Worm (Caenorhabditis elegans) whole organism, midembryonic: ENCODE results near the gene map-1.

Experiments
- T22C8.4 ChIP-seq: fragments of 200-800 bp; sonication (Bioruptor generic); IDR thresholded peaks from 2 replicates; pipeline ENCODE4 v1.3.6; 2022; ENCODE audit warnings: missing genetic modification characterization, missing compliant biosample characterization
- cog-1 ChIP-seq: sonication (generic microtip); optimal IDR thresholded peaks from 2 replicates; lab custom pipeline; 2016; ENCODE audit warnings: missing genetic modification characterization, missing compliant biosample characterization
- flt-1 ChIP-seq: fragments of 200-800 bp; sonication (Bioruptor generic); IDR thresholded peaks from 2 replicates; pipeline ENCODE4 v1.3.6; 2022; ENCODE audit warnings: missing genetic modification characterization, missing compliant biosample characterization
- klf-2 ChIP-seq: fragments of 200-800 bp; sonication (Bioruptor generic); conservative IDR thresholded peaks from 2 replicates; pipeline ENCODE4 v1.3.6; 2022; ENCODE audit warnings: missing genetic modification reagents, missing genetic modification characterization, missing compliant biosample characterization
- med-1 ChIP-seq: sonication (generic microtip); optimal IDR thresholded peaks from 2 replicates; lab custom pipeline; 2017; ENCODE audit warnings: missing genetic modification characterization, mild to moderate bottlenecking, missing compliant biosample characterization, antibody characterized with exemption, missing genetic modification reagents; ENCODE audit not compliant: insufficient read depth
- ref-1 ChIP-seq: fragments of 200-800 bp; sonication (Bioruptor generic); conservative IDR thresholded peaks from 2 replicates; pipeline ENCODE4 v1.3.6; 2022; ENCODE audit warnings: missing genetic modification reagents, missing genetic modification characterization, missing compliant biosample characterization
- tab-1 ChIP-seq: fragments of 200-800 bp; sonication (Bioruptor generic); IDR thresholded peaks from 2 replicates; pipeline ENCODE4 v1.3.6; 2022; ENCODE audit warnings: missing genetic modification characterization, missing compliant biosample characterization
- ztf-23 ChIP-seq: fragments of 200-800 bp; sonication (Bioruptor generic); IDR thresholded peaks from 2 replicates; pipeline ENCODE4 v1.3.6; 2022; ENCODE audit warnings: missing genetic modification reagents, missing genetic modification characterization, missing compliant biosample characterization
- ztf-29 ChIP-seq: fragments of 200-800 bp; sonication (Bioruptor generic); IDR thresholded peaks from 2 replicates; pipeline ENCODE4 v1.3.6; 2022; ENCODE audit warnings: missing genetic modification reagents, missing genetic modification characterization, missing compliant biosample characterization

map-1 gene

DNA sequence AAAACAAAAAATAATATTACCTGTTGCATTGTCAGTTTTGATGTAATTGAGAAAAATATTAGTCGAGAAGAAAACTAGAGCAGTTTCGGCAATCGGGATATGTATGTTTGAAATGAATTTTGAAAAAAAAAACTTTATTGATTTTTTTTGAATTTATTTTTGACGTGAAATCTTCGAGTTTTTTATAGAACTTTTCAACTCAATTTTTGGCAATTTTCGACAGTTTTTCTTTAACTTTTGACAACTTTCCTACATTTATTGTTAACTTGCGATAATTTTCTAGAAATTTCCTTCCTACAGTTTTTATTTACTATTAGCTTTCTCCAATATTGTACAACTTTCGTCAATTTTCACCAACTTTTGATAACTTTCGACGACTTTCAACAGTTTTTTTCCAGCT lies 15.2 kb upstream of the map-1 start, which contains the start of gene Y37E11AL.12:
Y37E11AL.12 (minus strand) TSS at position 101 of the 400 bp plus-strand sequence.
- TF ChIP-seq T22C8.4 (GFP tag; lab: Robert Waterston, UW) (no peak), ztf-23 (no peak), flt-1 (GFP tag; lab: Robert Waterston, UW) (no peak), ref-1 (GFP tag; lab: Robert Waterston, UW) (no peak), cog-1 (no peak), med-1 (GFP tag; lab: Kevin White, UChicago) (no peak), ztf-29 (GFP tag; lab: Robert Waterston, UW) (no peak), tab-1 (no peak), klf-2 (no peak)

DNA sequence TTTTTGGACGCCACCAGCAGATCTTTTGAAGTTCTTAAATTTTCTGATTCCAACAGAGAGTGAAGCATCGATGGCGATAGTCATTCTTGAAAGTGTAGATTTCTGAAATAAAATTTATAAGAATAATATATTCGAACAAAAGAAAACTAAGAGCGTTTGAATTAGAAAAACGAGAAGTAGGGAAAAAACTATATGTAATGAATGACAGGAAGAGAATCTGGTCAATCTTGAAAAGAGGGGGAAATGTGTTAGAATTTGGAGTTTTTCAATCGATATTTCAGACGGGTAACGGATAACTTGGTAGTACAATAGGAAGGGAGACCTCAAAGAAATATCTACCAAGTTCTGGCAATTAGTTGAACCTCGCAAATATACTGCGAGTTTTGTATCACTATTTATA lies 13.9 kb upstream of the map-1 start, which contains the start of gene Y37E11AL.9:
Y37E11AL.9 (minus strand) TSS at position 101 of the 400 bp plus-strand sequence.
- TF ChIP-seq flt-1 (GFP tag; lab: Robert Waterston, UW) (no peak), ztf-29 (GFP tag; lab: Robert Waterston, UW) (no peak), T22C8.4 (GFP tag; lab: Robert Waterston, UW) (no peak), cog-1 (no peak)

DNA sequence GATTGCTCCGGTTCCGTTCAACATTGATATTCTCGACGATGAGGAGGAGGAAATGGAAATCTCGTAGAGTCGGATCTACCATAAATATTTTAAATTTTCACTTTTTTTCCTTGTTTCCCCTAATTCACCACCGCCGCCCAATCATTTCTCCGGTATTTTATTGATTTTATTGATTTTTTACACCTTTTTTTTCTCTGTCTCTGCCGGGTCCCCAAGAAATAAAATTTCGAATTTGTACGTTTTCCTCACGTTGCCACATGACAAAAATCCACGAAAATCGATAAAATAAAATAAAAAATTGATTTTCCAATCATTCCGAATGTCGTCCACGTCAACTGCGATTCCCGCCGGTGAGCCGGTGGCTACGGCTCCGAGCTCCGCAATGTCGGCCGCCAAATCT lies 11.5 kb upstream of the map-1 start, which contains the start of gene Y37E11AL.2:
Y37E11AL.2 (plus strand) TSS at position 301 of the 400 bp plus-strand sequence.
- TF ChIP-seq ref-1 (GFP tag; lab: Robert Waterston, UW) = no peak
- TF ChIP-seq T22C8.4 (GFP tag; lab: Robert Waterston, UW) = peak; percentile 20; the same call in 1 of the 2 replicates

DNA sequence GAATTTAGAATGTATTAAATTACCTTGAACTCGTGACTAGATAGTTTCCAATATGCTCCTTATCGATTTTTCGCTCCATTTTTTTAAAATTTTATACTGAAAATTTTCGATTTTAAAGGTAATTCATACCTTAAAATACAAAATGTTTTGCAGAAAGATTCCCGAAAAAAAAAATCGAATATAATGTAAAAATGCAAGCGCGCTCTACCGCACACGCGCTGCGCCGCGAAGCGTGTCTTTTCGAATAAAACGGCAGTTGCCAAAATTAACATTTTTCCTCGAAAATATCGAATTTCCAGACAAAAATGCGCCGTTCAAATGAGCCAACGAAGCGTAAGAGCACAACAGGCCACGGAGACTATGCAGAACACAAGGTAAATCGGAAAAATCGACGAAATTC lies 8.0 kb upstream of the map-1 start, which contains the start of the genes taf-6.2 and Y37E11AL.3:
taf-6.2 (minus strand) TSS at position 96 of the 400 bp plus-strand sequence.
Y37E11AL.3 (plus strand) TSS at position 298 of the 400 bp plus-strand sequence.
- no peak for TF ChIP-seq ref-1 (GFP tag; lab: Robert Waterston, UW)
- no peak for TF ChIP-seq med-1 (GFP tag; lab: Kevin White, UChicago)
- TF ChIP-seq flt-1 (GFP tag; lab: Robert Waterston, UW) = 0 out of 2 replicates have a peak, but pooled peaks have one; percentile 18
- TF ChIP-seq cog-1 = no peak
- TF ChIP-seq ztf-29 (GFP tag; lab: Robert Waterston, UW) = no peak

DNA sequence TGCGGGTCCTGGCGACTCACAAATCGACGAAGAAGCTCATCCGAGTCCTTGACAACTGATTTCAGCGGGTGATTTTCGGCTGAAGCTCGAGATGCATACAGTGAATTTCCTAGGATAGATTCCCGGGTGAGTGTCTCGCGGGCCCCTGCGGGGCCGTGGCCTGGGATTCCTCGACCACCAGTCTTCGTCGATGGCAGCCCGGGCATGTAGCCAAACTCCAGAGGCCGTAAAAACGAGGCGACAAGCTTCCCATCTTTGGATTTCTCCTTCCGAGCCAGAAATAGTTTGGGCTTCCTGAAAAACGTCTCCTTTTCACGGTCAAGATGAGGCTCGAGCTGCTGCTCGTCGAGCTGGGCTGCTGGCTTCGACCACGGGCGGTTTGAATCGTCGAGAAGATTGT lies 1.4 kb upstream of the map-1 start:
- no peak for TF ChIP-seq med-1 (GFP tag; lab: Kevin White, UChicago)
- TF ChIP-seq ztf-23 = no peak
- TF ChIP-seq klf-2 = no peak
- no peak for TF ChIP-seq ref-1 (GFP tag; lab: Robert Waterston, UW)
- TF ChIP-seq T22C8.4 (GFP tag; lab: Robert Waterston, UW) = no peak
- no peak for TF ChIP-seq cog-1
- no peak for TF ChIP-seq flt-1 (GFP tag; lab: Robert Waterston, UW)
- TF ChIP-seq tab-1 = no peak
- no peak for TF ChIP-seq ztf-29 (GFP tag; lab: Robert Waterston, UW)

DNA sequence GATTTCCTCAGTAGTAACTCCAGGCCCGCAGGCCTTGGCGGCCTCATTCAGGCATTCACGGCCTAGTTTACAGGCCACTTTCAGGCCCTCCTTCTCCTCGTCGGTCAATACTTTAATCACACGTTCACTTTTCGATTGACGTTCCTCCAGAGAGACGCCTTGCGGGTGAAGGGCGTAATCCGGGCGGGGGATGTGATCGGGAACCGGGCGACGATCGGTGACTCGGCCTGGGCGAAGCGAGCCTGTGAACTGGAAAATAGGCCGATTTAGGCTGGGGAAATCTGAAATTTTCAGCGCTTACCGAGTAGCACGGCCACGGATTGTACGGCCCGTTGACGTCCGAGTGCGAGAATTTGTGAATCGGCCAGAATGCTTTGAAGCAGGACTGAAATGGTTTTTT lies 405 bp downstream of the map-1 start:
- TF ChIP-seq med-1 (GFP tag; lab: Kevin White, UChicago) (no peak), T22C8.4 (GFP tag; lab: Robert Waterston, UW) (no peak), ztf-29 (GFP tag; lab: Robert Waterston, UW) (no peak), flt-1 (GFP tag; lab: Robert Waterston, UW) (no peak), klf-2 (no peak), tab-1 (no peak), ref-1 (GFP tag; lab: Robert Waterston, UW) (no peak), ztf-23 (no peak), cog-1 (no peak)

DNA sequence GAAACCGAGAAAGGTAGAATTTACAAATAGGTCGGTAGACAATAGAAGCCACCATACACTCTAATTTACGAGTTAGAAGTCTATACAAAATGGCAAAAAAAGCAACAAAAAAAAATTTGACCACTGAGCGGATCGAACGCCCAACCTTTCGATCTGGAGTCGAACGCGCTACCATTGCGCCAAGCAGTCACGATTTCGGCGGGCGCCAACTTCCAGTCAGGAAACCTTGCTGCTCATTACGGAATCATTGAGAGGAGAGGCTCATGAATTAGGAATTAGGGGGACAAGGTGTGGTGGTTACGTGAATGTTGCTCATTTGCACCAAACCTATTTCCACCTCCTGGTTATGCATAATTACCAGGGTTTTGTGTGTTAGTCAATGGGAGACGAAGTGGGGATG lies 4.9 kb downstream of the map-1 start:
- TF ChIP-seq T22C8.4 (GFP tag; lab: Robert Waterston, UW) (no peak), ztf-23 (no peak), klf-2 (no peak), ref-1 (GFP tag; lab: Robert Waterston, UW) (no peak), ztf-29 (GFP tag; lab: Robert Waterston, UW) (no peak), med-1 (GFP tag; lab: Kevin White, UChicago) (no peak), tab-1 (no peak)

DNA sequence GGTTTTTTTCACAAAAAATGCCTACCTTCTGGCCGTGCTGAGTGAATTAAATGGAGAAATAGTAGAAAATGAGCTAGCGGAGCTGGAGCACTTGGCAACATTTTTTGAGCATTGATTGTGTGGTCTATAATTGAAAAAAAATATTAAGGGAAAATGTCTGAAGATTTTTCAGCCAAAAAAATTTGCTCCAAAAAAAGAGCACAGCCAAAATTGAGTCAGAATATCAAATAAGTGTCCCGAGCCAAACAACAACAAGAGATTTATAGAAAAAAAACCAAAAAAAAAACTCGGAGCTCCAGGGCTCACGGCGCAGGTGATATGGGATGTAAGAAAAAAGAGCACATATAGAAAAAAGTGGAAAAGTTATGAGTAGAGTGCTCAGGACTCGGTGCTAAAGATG lies 18.1 kb downstream of the map-1 start, which contains the start of gene fmil-1:
fmil-1 (minus strand) TSS at position 101 of the 400 bp plus-strand sequence.
- no peak for TF ChIP-seq klf-2
- TF ChIP-seq ztf-29 (GFP tag; lab: Robert Waterston, UW) = no peak
- no peak for TF ChIP-seq ztf-23
- TF ChIP-seq T22C8.4 (GFP tag; lab: Robert Waterston, UW) = no peak
- no peak for TF ChIP-seq tab-1
- no peak for TF ChIP-seq ref-1 (GFP tag; lab: Robert Waterston, UW)
- no peak for TF ChIP-seq med-1 (GFP tag; lab: Kevin White, UChicago)

DNA sequence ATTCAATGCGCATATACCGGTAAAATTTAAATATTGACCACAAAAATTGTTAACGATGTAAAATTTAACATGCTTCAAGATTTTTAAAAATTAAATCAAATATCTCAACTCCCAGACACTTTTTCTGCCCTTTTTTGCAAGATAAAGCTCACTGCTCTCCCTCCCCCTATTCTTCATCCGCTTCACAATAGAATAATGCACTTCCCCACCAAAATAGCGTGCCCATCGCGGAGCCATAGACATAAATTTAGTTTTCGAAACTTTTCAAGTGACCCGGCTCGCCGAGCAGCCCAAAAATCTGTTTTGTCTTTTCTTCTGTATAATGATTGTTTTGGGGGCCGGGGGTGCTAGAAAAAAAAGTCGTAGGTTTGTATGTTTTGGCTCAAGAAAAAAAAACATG lies 18.9 kb downstream of the map-1 start:
- TF ChIP-seq ztf-29 (GFP tag; lab: Robert Waterston, UW) = no peak
- TF ChIP-seq klf-2 = no peak
- no peak for TF ChIP-seq ztf-23
- no peak for TF ChIP-seq cog-1
- no peak for TF ChIP-seq med-1 (GFP tag; lab: Kevin White, UChicago)
- no peak for TF ChIP-seq ref-1 (GFP tag; lab: Robert Waterston, UW)
- no peak for TF ChIP-seq flt-1 (GFP tag; lab: Robert Waterston, UW)
- TF ChIP-seq T22C8.4 (GFP tag; lab: Robert Waterston, UW) = no peak
- TF ChIP-seq tab-1 = no peak

DNA sequence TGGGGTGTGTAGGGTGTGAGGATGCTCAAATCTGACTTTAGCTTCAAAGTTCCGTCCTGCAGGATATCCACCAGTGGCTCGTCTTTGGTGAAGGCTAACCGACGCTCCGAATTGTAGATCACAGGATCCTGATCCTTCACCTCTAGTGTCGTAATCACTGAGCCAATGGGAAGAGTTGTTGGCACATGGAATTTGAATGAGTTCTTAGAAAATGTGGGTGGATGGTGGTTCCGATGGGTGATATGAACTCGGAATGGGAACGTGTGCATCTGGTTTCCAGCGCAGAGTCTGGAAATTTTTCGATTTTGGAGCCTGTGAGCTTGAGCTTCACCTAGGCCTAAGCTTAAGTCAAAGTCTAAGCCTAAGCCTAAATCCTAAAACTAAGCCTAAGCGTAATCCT lies 20.1 kb downstream of the map-1 start:
- no peak for TF ChIP-seq cog-1
- no peak for TF ChIP-seq T22C8.4 (GFP tag; lab: Robert Waterston, UW)
- TF ChIP-seq ztf-29 (GFP tag; lab: Robert Waterston, UW) = no peak
- no peak for TF ChIP-seq flt-1 (GFP tag; lab: Robert Waterston, UW)
- TF ChIP-seq klf-2 = no peak
- no peak for TF ChIP-seq med-1 (GFP tag; lab: Kevin White, UChicago)
- no peak for TF ChIP-seq ref-1 (GFP tag; lab: Robert Waterston, UW)
- TF ChIP-seq ztf-23 = no peak
- no peak for TF ChIP-seq tab-1
